Fruit fly (Drosophila melanogaster): ENCODE measurements around the gene ine.
A peak's percentile ranks its signal among the peaks of the same experiment; 100 is the strongest.

ine gene

dm6 chr2L:4418819-4419218 lies 58.0 kb downstream of the ine start (continued):
- TF ChIP-seq amos (GFP tag; IDR thresholded peaks at IDR 0.05; ENCODE audit: partially characterized antibody): peak; percentile 67; the same call in 1 of the 2 replicates
